Worm (Caenorhabditis elegans): Measurements from ENCODE around the gene ncr-1.

ncr-1 gene

ce11 chrX:4532160-4532741, 43.6 kb upstream of the ncr-1 start, which contains the start of gene nhr-35 (continued):
- TF ChIP-seq nhr-84 (tag; optimal IDR thresholded peaks at IDR 0.05) (no peak), elt-2 (tag; optimal IDR thresholded peaks at IDR 0.05) (peak; percentile 85), nhr-77 (tag; optimal IDR thresholded peaks at IDR 0.05) (no peak), snpc-4 (tag; optimal IDR thresholded peaks at IDR 0.05) (no peak), C16A3.4 (tag; optimal IDR thresholded peaks at IDR 0.05) (peak; percentile 59), nhr-237 (tag; optimal IDR thresholded peaks at IDR 0.05) (no peak), ztf-4 (tag; optimal IDR thresholded peaks at IDR 0.05) (peak; percentile 59), egl-13 (tag; optimal IDR thresholded peaks at IDR 0.05) (no peak), fkh-4 (tag; optimal IDR thresholded peaks at IDR 0.05; ENCODE audit: borderline replicate concordance) (no peak), ceh-8 (GFP tag; optimal IDR thresholded peaks at IDR 0.05) (no peak), nhr-28 (tag; optimal IDR thresholded peaks at IDR 0.05) (no peak), alr-1 (tag; optimal IDR thresholded peaks at IDR 0.05; ENCODE audit: borderline replicate concordance) (no peak), isw-1 (GFP tag; IDR thresholded peaks at IDR 0.05) (no peak), sptf-1 (tag; optimal IDR thresholded peaks at IDR 0.05) (no peak), unc-130 (tag; optimal IDR thresholded peaks at IDR 0.05) (peak; percentile 94), elt-3 (tag; optimal IDR thresholded peaks at IDR 0.05) (peak in 5 of 6 experiments; percentile 27 to 84 (median 74)), mef-2 (tag; optimal IDR thresholded peaks at IDR 0.05) (no peak), C34B4.2 (tag; optimal IDR thresholded peaks at IDR 0.05) (no peak), fos-1 (tag; optimal IDR thresholded peaks at IDR 0.05) (no peak), grh-1 (GFP tag; IDR thresholded peaks at IDR 0.05) (no peak), nhr-76 (tag; optimal IDR thresholded peaks at IDR 0.05) (no peak), pqm-1 (tag; optimal IDR thresholded peaks at IDR 0.05) (no peak), dpl-1 (GFP tag; optimal IDR thresholded peaks at IDR 0.05) (peak in 1 of 3 experiments; percentile 17), zip-4 (GFP tag; optimal IDR thresholded peaks at IDR 0.05) (no peak), hlh-4 (tag; optimal IDR thresholded peaks at IDR 0.05) (no peak), lir-3 (tag; optimal IDR thresholded peaks at IDR 0.05; ENCODE audit: poor library complexity) (no peak), lin-15B (tag; optimal IDR thresholded peaks at IDR 0.05) (no peak), zag-1 (tag; optimal IDR thresholded peaks at IDR 0.05) (no peak), aly-2 (tag; optimal IDR thresholded peaks at IDR 0.05) (no peak), ceh-82 (tag; optimal IDR thresholded peaks at IDR 0.05) (no peak), tlp-1 (tag; optimal IDR thresholded peaks at IDR 0.05) (no peak), lsy-2 (tag; optimal IDR thresholded peaks at IDR 0.05) (peak; percentile 37 to 62), swsn-7 (tag; optimal IDR thresholded peaks at IDR 0.05) (peak; percentile 26), mdl-1 (tag; optimal IDR thresholded peaks at IDR 0.05) (peak in 1 of 2 experiments; percentile 93), C04F5.9 (tag; optimal IDR thresholded peaks at IDR 0.05) (no peak), sox-4 (tag; optimal IDR thresholded peaks at IDR 0.05) (no peak), vab-15 (tag; optimal IDR thresholded peaks at IDR 0.05) (no peak), jun-1 (tag; optimal IDR thresholded peaks at IDR 0.05) (peak; percentile 72), nhr-85 (tag) (peak; percentile 92), mep-1 (tag; optimal IDR thresholded peaks at IDR 0.05) (peak; percentile 53), rnt-1 (tag; optimal IDR thresholded peaks at IDR 0.05) (peak; percentile 72)

- TF ChIP-seq mef-2 (tag; optimal IDR thresholded peaks at IDR 0.05) (no peak), lir-3 (tag; optimal IDR thresholded peaks at IDR 0.05; ENCODE audit: poor library complexity) (no peak), nhr-20 (tag; optimal IDR thresholded peaks at IDR 0.05) (peak; percentile 13), elt-2 (tag; optimal IDR thresholded peaks at IDR 0.05) (peak; percentile 38), efl-1 (optimal IDR thresholded peaks at IDR 0.05) (no peak), efl-1 (GFP tag; optimal IDR thresholded peaks at IDR 0.05 in 1 of 2) (peak in 1 of 2 experiments; percentile 52), lin-14 (GFP tag; optimal IDR thresholded peaks at IDR 0.05) (peak; percentile 38), nhr-85 (tag) (peak; percentile 57)
Measured at ce11 chrX:4530426-4531044, 41.9 kb upstream of the ncr-1 start.
